Worm (Caenorhabditis elegans): ENCODE measurements around the gene ssup-72.

ce11 chrII:6791891-6792290 is 15.5 kb downstream of the ssup-72 start, which contains the start of gene T13C2.2:
- TF ChIP-seq T22C8.4 (GFP tag; IDR thresholded peaks at IDR 0.05): no peak
- TF ChIP-seq ref-1 (GFP tag; conservative IDR thresholded peaks at IDR 0.05): no peak
- no peak for TF ChIP-seq ztf-29 (GFP tag; IDR thresholded peaks at IDR 0.05)
- no peak for TF ChIP-seq ztf-23 (GFP tag; IDR thresholded peaks at IDR 0.05)
- no peak for TF ChIP-seq tab-1 (GFP tag; IDR thresholded peaks at IDR 0.05)
